Worm (Caenorhabditis elegans) whole organism, L4 larva: ENCODE measurements around the gene C04F5.2.

Experiments
- ZK546.5 ChIP-seq, 2 experiments: sonication (generic microtip); optimal IDR thresholded peaks; 2 replicates each; lab custom pipeline; 2017; ENCODE audit warnings: missing biosample characterization in 2 of 2, missing genetic modification characterization in 2 of 2
- ama-1 ChIP-seq: fragments of 150-350 bp; optimal IDR thresholded peaks from 2 replicates; lab custom pipeline; 2014; ENCODE audit warnings: inconsistent platforms, mixed read lengths
- daf-12 ChIP-seq: fragments of 150-350 bp; optimal IDR thresholded peaks from 2 replicates; lab custom pipeline; 2014; ENCODE audit warnings: missing biosample characterization, missing genetic modification reagents, missing genetic modification characterization
- mdl-1 ChIP-seq, 2 experiments: fragments of 150-350 bp in 1 of 2; sonication (generic microtip) in 1 of 2; optimal IDR thresholded peaks; 2 replicates each; lab custom pipeline; 2014 to 2017; ENCODE audit warnings: missing biosample characterization in 2 of 2, missing genetic modification characterization in 2 of 2
- nhr-77 ChIP-seq: fragments of 150-350 bp; optimal IDR thresholded peaks from 2 replicates; lab custom pipeline; 2014; ENCODE audit warnings: missing biosample characterization, missing genetic modification characterization
- pha-4 ChIP-seq, 2 experiments: fragments of 150-350 bp in 1 of 2; fragments of 200-800 bp in 1 of 2; sonication (Bioruptor generic) in 1 of 2; IDR thresholded peaks in 1 of 2; optimal IDR thresholded peaks in 1 of 2; 2 replicates each; pipeline versions ENCODE4 v1.3.6 to Lab custom; 2014 to 2022; ENCODE audit warnings: missing genetic modification characterization in 2 of 2, missing genetic modification reagents in 2 of 2, missing biosample characterization in 1 of 2, missing compliant biosample characterization in 1 of 2
- snpc-4 ChIP-seq: fragments of 150-350 bp; optimal IDR thresholded peaks from 2 replicates; lab custom pipeline; 2014; ENCODE audit warnings: missing biosample characterization, missing genetic modification characterization
- unc-39 ChIP-seq: sonication (generic microtip); optimal IDR thresholded peaks from 2 replicates; lab custom pipeline; 2017; ENCODE audit warnings: missing biosample characterization, missing genetic modification characterization

- TF ChIP-seq nhr-77 (tag; lab: Kevin White, UChicago) = peak; percentile 77
- peak; percentile 42 to 90 for TF ChIP-seq ZK546.5 (tag; optimal IDR thresholded peaks at IDR 0.05; lab: Kevin White, UChicago)
- peak; percentile 90 for TF ChIP-seq pha-4 (GFP tag; IDR thresholded peaks at IDR 0.05; lab: Robert Waterston, UW)
- peak; percentile 1 for TF ChIP-seq pha-4 (tag; optimal IDR thresholded peaks at IDR 0.05; lab: Kevin White, UChicago)
- TF ChIP-seq daf-12 (tag; lab: Kevin White, UChicago) = no peak
- TF ChIP-seq ama-1 = peak; percentile 98
- peak; percentile 18 to 67 for TF ChIP-seq mdl-1 (tag; optimal IDR thresholded peaks at IDR 0.05; lab: Kevin White, UChicago)
- TF ChIP-seq snpc-4 (tag; lab: Kevin White, UChicago) = no peak
- TF ChIP-seq unc-39 = no peak
Measured at ce11 chrV:5049333-5049942, 47.5 kb downstream of the C04F5.2 start, which contains the start of the genes pqn-51 and K11D12.14.
